Fruit fly (Drosophila melanogaster) whole organism, embryonic: ENCODE results near the gene RpL10Ab.

Source experiments
- CG12391 ChIP-seq: fragments of 200-800 bp; sonication (Bioruptor generic); optimal IDR thresholded peaks from 3 replicates; lab custom pipeline; 2018; ENCODE audit warnings: missing biosample characterization, mild to moderate bottlenecking, missing genetic modification characterization, moderate library complexity
- CG5180 ChIP-seq: fragments of 200-800 bp; sonication (Bioruptor generic); optimal IDR thresholded peaks from 3 replicates; lab custom pipeline; 2017; ENCODE audit warnings: missing biosample characterization, missing genetic modification characterization, mild to moderate bottlenecking, moderate library complexity, missing genetic modification reagents
- Nf-YC ChIP-seq: fragments of 200-800 bp; optimal IDR thresholded peaks from 3 replicates; lab custom pipeline; 2019; ENCODE audit warnings: missing biosample characterization, mild to moderate bottlenecking, missing genetic modification characterization, moderate library complexity
- onecut ChIP-seq: fragments of 200-800 bp; sonication (Bioruptor generic); IDR thresholded peaks from 2 replicates; pipeline ENCODE4 v1.3.6; 2022; ENCODE audit warnings: missing biosample characterization, missing genetic modification characterization

DNA sequence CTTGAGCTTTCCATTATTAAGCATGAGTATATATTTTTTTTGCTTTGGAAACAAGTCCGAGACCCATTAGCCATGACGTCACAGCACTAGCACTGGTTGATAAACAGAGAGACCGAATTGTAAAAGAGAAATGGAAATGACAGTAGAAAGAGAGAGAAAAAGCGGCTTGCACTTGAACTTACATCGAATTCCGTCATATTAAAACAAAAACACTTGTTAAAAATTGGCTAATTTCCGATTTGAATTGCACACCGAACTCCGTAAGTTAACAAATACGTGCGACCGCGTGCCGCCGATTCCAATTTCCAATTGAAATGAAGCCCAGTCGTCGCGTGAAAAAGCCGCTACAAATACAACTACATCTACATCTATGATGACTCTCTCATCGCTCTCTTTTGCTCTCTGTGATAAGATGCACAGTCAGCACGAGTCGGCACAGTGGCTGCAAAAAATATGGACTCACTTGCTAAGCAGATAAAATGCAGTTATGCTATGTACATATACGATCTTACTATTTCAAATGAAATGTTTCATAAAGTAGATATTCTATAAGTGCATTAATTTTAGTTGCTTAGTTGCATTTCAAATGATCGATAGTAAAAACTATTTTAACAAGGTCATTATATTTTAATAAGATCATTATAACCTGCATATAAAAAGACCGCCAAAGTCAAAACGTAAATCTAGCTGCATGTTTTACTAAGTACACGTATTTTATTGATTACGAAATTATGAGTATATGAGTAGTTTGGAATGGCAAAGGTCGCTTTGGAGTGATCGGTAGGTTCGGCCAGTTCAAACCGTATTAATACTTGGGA is 2.8 kb upstream of the RpL10Ab start:
- peak; percentile 52 for TF ChIP-seq onecut (GFP tag; lab: Robert Waterston, UW)
- peak; percentile 51 for TF ChIP-seq CG12391 (tag; lab: Kevin White, UChicago)
- TF ChIP-seq CG5180: no peak
- TF ChIP-seq Nf-YC (tag; lab: Kevin White, UChicago): no peak
